Worm (Caenorhabditis elegans): ENCODE measurements around the gene F48D6.4.

- TF ChIP-seq ama-1 (optimal IDR thresholded peaks at IDR 0.05) = no peak
- TF ChIP-seq zip-4 (GFP tag; optimal IDR thresholded peaks at IDR 0.05) = no peak
- TF ChIP-seq mef-2 (tag; optimal IDR thresholded peaks at IDR 0.05) = no peak
- no peak for TF ChIP-seq fos-1 (tag; optimal IDR thresholded peaks at IDR 0.05)
- TF ChIP-seq ets-5 (GFP tag; IDR thresholded peaks at IDR 0.05) = no peak
- no peak for TF ChIP-seq ztf-4 (tag; optimal IDR thresholded peaks at IDR 0.05)
- TF ChIP-seq mdl-1 (tag; optimal IDR thresholded peaks at IDR 0.05) = no peak
- no peak for TF ChIP-seq mep-1 (tag; optimal IDR thresholded peaks at IDR 0.05)
- no peak for TF ChIP-seq pqm-1 (tag; optimal IDR thresholded peaks at IDR 0.05)
- TF ChIP-seq dpl-1 (GFP tag; optimal IDR thresholded peaks at IDR 0.05) = no peak
These were observed 47.9 kb upstream of the F48D6.4 start for ce11 chrX:4294957-4295356.
